Worm (Caenorhabditis elegans) whole organism, L2 larva: ENCODE data around the gene srw-97.

Experiments
- C34F6.9 ChIP-seq: fragments of 150-350 bp; optimal IDR thresholded peaks from 2 replicates; lab custom pipeline; 2014; ENCODE audit warnings: missing biosample characterization, missing genetic modification characterization
- R02D3.7 ChIP-seq: fragments of 150-350 bp; optimal IDR thresholded peaks from 2 replicates; lab custom pipeline; 2014; ENCODE audit warnings: missing biosample characterization, missing genetic modification characterization
- Y55F3AM.14 ChIP-seq: fragments of 200-800 bp; sonication (Bioruptor generic); optimal IDR thresholded peaks from 2 replicates; lab custom pipeline; 2018; ENCODE audit warnings: mild to moderate bottlenecking, missing genetic modification characterization, missing compliant biosample characterization
- aly-2 ChIP-seq: fragments of 150-350 bp; optimal IDR thresholded peaks from 2 replicates; lab custom pipeline; 2014; ENCODE audit warnings: missing biosample characterization, missing genetic modification characterization
- ama-1 ChIP-seq: fragments of 150-350 bp; optimal IDR thresholded peaks from 2 replicates; lab custom pipeline; 2018; ENCODE audit warnings: inconsistent platforms
- blmp-1 ChIP-seq: sonication (generic microtip); optimal IDR thresholded peaks from 2 replicates; lab custom pipeline; 2017; ENCODE audit warnings: missing genetic modification characterization, mild to moderate bottlenecking, missing compliant biosample characterization, antibody characterized with exemption, moderate library complexity; ENCODE audit not compliant: insufficient read depth
- ceh-82 ChIP-seq: fragments of 150-350 bp; optimal IDR thresholded peaks from 2 replicates; lab custom pipeline; 2014; ENCODE audit warnings: missing biosample characterization, missing genetic modification characterization
- crh-2 ChIP-seq: sonication (generic microtip); optimal IDR thresholded peaks from 2 replicates; lab custom pipeline; 2017; ENCODE audit warnings: missing biosample characterization, missing genetic modification characterization
- egl-27 ChIP-seq: sonication (generic microtip); optimal IDR thresholded peaks from 3 replicates; lab custom pipeline; 2017; ENCODE audit warnings: missing biosample characterization, missing genetic modification reagents, missing genetic modification characterization
- elt-3 ChIP-seq: sonication (generic microtip); optimal IDR thresholded peaks from 2 replicates; lab custom pipeline; 2017; ENCODE audit warnings: missing biosample characterization, missing genetic modification characterization
- gmeb-1 ChIP-seq: fragments of 150-350 bp; optimal IDR thresholded peaks from 2 replicates; lab custom pipeline; 2014; ENCODE audit warnings: missing biosample characterization, missing genetic modification characterization
- lin-11 ChIP-seq: fragments of 150-350 bp; sonication (generic microtip); optimal IDR thresholded peaks from 2 replicates; lab custom pipeline; 2014; ENCODE audit warnings: missing biosample characterization, missing genetic modification characterization, inconsistent platforms, mixed read lengths
- lin-13 ChIP-seq: fragments of 150-350 bp; optimal IDR thresholded peaks from 2 replicates; lab custom pipeline; 2014; ENCODE audit warnings: missing biosample characterization, missing genetic modification reagents, missing genetic modification characterization
- lin-39 ChIP-seq: fragments of 150-350 bp; optimal IDR thresholded peaks from 2 replicates; lab custom pipeline; 2014; ENCODE audit warnings: missing biosample characterization, missing genetic modification reagents, missing genetic modification characterization
- mab-5 ChIP-seq: fragments of 150-350 bp; optimal IDR thresholded peaks from 2 replicates; lab custom pipeline; 2014; ENCODE audit warnings: missing biosample characterization, missing genetic modification characterization
- mbf-1 ChIP-seq: sonication (generic microtip); optimal IDR thresholded peaks from 2 replicates; lab custom pipeline; 2017; ENCODE audit warnings: missing biosample characterization, missing genetic modification characterization
- mdl-1 ChIP-seq, 2 experiments: fragments of 150-350 bp in 1 of 2; sonication (generic microtip) in 1 of 2; optimal IDR thresholded peaks; 2 replicates each; lab custom pipeline; 2017; ENCODE audit warnings: missing biosample characterization in 2 of 2, missing genetic modification characterization in 2 of 2
- nhr-10 ChIP-seq: sonication (generic microtip); optimal IDR thresholded peaks from 2 replicates; lab custom pipeline; 2017; ENCODE audit warnings: missing biosample characterization, missing genetic modification characterization
- nhr-11 ChIP-seq: fragments of 150-350 bp; optimal IDR thresholded peaks from 2 replicates; lab custom pipeline; 2014; ENCODE audit warnings: missing biosample characterization, missing genetic modification characterization
- nhr-12 ChIP-seq: fragments of 150-350 bp; optimal IDR thresholded peaks from 2 replicates; lab custom pipeline; 2014; ENCODE audit warnings: missing biosample characterization, missing genetic modification characterization
- nhr-21 ChIP-seq: fragments of 150-350 bp; optimal IDR thresholded peaks from 2 replicates; lab custom pipeline; 2014; ENCODE audit warnings: missing biosample characterization, missing genetic modification characterization
- nhr-23 ChIP-seq: fragments of 150-350 bp; optimal IDR thresholded peaks from 2 replicates; lab custom pipeline; 2014; ENCODE audit warnings: missing biosample characterization, missing genetic modification reagents, missing genetic modification characterization
- nhr-237 ChIP-seq: fragments of 150-350 bp; optimal IDR thresholded peaks from 2 replicates; lab custom pipeline; 2014; ENCODE audit warnings: missing biosample characterization, missing genetic modification characterization
- nhr-25 ChIP-seq: fragments of 150-350 bp; sonication (generic microtip); optimal IDR thresholded peaks from 3 replicates; lab custom pipeline; 2014; ENCODE audit warnings: missing biosample characterization, missing genetic modification characterization
- nhr-77 ChIP-seq: fragments of 150-350 bp; optimal IDR thresholded peaks from 2 replicates; lab custom pipeline; 2014; ENCODE audit warnings: missing biosample characterization, missing genetic modification characterization
- sem-4 ChIP-seq: fragments of 150-350 bp; optimal IDR thresholded peaks from 2 replicates; lab custom pipeline; 2014; ENCODE audit warnings: missing biosample characterization, missing genetic modification reagents, missing genetic modification characterization
- skn-1 ChIP-seq: sonication (generic microtip); optimal IDR thresholded peaks from 2 replicates; lab custom pipeline; 2017; ENCODE audit warnings: missing biosample characterization, missing genetic modification characterization
- sma-3 ChIP-seq: sonication (generic microtip); optimal IDR thresholded peaks from 2 replicates; lab custom pipeline; 2016; ENCODE audit warnings: missing genetic modification reagents, missing genetic modification characterization, missing compliant biosample characterization
- sma-9 ChIP-seq, 2 experiments: fragments of 150-350 bp in 1 of 2; sonication (generic microtip) in 1 of 2; optimal IDR thresholded peaks; 2 replicates each; lab custom pipeline; 2014 to 2016; ENCODE audit warnings: missing genetic modification characterization in 2 of 2, mild to moderate bottlenecking in 1 of 2, missing biosample characterization in 1 of 2, missing compliant biosample characterization in 1 of 2, missing genetic modification reagents in 1 of 2, moderate library complexity in 1 of 2
- snpc-4 ChIP-seq: fragments of 150-350 bp; optimal IDR thresholded peaks from 2 replicates; lab custom pipeline; 2014; ENCODE audit warnings: missing biosample characterization, missing genetic modification characterization
- unc-55 ChIP-seq: fragments of 150-350 bp; sonication (generic microtip); optimal IDR thresholded peaks from 3 replicates; lab custom pipeline; 2014; ENCODE audit warnings: missing biosample characterization, missing genetic modification reagents, missing genetic modification characterization
- zag-1 ChIP-seq: fragments of 150-350 bp; optimal IDR thresholded peaks from 2 replicates; lab custom pipeline; 2014; ENCODE audit warnings: missing biosample characterization, missing genetic modification characterization
- ztf-1 ChIP-seq: fragments of 200-800 bp; sonication (Bioruptor generic); conservative IDR thresholded peaks from 2 replicates; pipeline ENCODE4 v1.3.6; 2022; ENCODE audit warnings: missing genetic modification characterization, missing compliant biosample characterization
- ztf-4 ChIP-seq: fragments of 150-350 bp; optimal IDR thresholded peaks from 2 replicates; lab custom pipeline; 2014; ENCODE audit warnings: missing biosample characterization, missing genetic modification characterization

srw-97 gene

DNA sequence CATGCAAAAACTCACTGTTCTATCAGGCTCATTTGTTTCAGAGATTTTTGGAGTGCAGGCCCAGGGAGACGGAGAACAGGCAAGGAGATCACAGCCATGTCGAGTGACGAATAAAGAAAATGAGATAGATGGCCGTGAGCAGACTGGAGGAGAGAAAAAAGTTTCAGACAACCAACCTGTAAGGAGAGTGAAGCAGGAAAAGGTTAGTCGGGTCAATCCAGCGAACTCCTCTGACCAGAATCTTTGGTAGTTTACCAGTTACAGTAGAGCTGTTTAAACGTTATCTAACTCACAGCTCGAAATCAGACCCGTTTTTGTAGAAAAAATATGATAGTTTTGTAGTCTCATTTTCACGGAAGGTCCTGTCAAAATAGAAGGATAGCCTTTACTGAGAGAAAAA is 20.0 kb downstream of the srw-97 start, which contains the start of gene fbxb-21:
Gene fbxb-21 (minus strand): TSS at position 101 of the 400 bp plus-strand sequence.
- TF ChIP-seq elt-3 (tag; lab: Kevin White, UChicago) (no peak), nhr-237 (tag; lab: Kevin White, UChicago) (no peak), lin-11 (tag; lab: Kevin White, UChicago) (no peak), lin-39 (tag; lab: Kevin White, UChicago) (no peak), nhr-10 (tag; lab: Kevin White, UChicago) (no peak), unc-55 (GFP tag; lab: Kevin White, UChicago) (no peak), blmp-1 (tag; lab: Kevin White, UChicago) (no peak)

DNA sequence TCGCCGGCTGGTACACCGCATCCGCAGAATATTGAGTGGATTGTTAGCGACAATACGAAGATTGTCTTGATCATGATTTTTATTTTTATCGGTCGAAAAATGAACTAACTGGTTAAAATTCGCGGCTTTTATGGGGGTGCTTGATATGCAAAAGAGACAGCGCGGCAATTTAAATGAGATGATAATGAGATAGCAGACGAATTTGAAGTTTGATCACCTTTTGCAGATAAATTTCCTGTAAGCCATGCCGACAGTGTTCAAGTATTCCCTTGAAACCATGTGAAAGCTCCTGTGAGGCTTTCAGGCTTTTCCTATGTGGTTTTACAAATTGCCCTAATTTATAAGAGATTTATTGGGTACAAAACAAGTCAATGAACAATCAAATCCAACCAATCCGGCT is 22.6 kb downstream of the srw-97 start, which contains the start of gene ZC204.17:
Gene ZC204.17 (minus strand): TSS at position 101 of the 400 bp plus-strand sequence.
- no peak for TF ChIP-seq unc-55 (GFP tag; lab: Kevin White, UChicago)
- TF ChIP-seq nhr-10 (tag; lab: Kevin White, UChicago) = no peak
- no peak for TF ChIP-seq lin-13 (GFP tag; lab: Kevin White, UChicago)
- no peak for TF ChIP-seq ztf-1
- no peak for TF ChIP-seq ztf-4
- no peak for TF ChIP-seq skn-1
- no peak for TF ChIP-seq ama-1 (lab: Kevin White, UChicago)

DNA sequence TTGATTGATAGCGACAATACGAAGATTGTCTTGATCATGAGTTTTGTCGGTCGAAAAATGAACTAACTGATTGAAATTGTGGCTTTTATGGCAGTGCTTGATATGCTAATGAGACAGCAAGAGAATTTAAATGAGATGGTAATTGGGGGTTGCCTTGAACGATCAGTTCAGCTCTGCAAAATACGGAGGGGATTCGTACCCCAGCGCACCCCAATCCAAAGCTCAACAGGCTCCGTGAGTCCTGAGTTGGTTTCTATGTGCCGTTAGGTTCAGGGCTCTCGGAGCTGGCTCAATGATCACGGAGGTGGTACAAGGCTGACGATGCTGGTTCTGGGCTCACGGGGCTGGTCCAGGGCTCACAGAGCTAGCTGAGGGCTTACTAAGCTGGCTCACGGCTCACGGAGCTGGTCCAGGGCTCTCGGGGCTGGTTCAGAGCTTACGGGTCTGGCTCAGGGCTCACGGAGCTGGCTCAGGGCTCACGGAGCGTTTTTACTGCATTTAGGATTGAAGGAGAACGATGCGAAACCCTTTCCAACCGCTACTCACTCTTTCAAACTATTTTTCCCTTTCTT is 23.9 kb downstream of the srw-97 start, which contains the start of gene ZC204.6:
Gene ZC204.6 (minus strand): TSS at position 51 of the 572 bp plus-strand sequence.
- TF ChIP-seq sma-3 = no peak
- TF ChIP-seq snpc-4 (tag; lab: Kevin White, UChicago) = no peak
- TF ChIP-seq zag-1 (tag; lab: Kevin White, UChicago) = no peak
- no peak for TF ChIP-seq lin-39 (tag; lab: Kevin White, UChicago)
- TF ChIP-seq nhr-21 (tag; lab: Kevin White, UChicago) = no peak
- TF ChIP-seq nhr-25 = no peak
- no peak for TF ChIP-seq elt-3 (tag; lab: Kevin White, UChicago)
- TF ChIP-seq mdl-1 (tag; optimal IDR thresholded peaks at IDR 0.05; lab: Kevin White, UChicago) = no peak
- TF ChIP-seq nhr-11 = no peak
- TF ChIP-seq lin-11 (tag; lab: Kevin White, UChicago) = no peak
- TF ChIP-seq C34F6.9 (tag; lab: Kevin White, UChicago) = no peak
- no peak for TF ChIP-seq mab-5
- TF ChIP-seq ama-1 (lab: Kevin White, UChicago) = no peak
- no peak for TF ChIP-seq crh-2 (tag; lab: Kevin White, UChicago)
- TF ChIP-seq nhr-77 (tag; lab: Kevin White, UChicago) = no peak
- no peak for TF ChIP-seq egl-27 (tag; lab: Kevin White, UChicago)
- no peak for TF ChIP-seq R02D3.7 (tag; lab: Kevin White, UChicago)
- TF ChIP-seq, all 48 proteins: peak for 0

DNA sequence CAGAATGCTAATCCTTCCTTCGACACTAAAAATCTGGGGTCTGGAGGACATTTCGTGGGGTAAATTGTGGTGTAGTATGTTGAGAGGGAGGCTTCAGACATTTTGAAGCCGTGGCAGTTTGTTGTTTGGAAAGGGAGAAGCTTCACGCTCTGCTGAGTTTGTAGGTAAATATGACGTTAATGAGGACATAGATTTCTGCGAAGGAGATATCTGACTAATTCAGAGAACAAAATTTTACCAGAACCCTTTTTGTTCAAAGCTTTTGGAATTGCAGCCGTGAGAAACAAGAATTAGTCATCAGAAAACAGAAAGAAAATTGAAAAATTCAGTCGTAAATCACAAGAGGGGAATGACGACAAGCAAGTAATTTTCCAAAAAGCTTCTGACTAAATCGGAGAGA is 28.3 kb downstream of the srw-97 start, which contains the start of gene srh-72:
Gene srh-72 (minus strand): TSS at position 101 of the 400 bp plus-strand sequence.
- TF ChIP-seq Y55F3AM.14 (no peak), blmp-1 (tag; lab: Kevin White, UChicago) (no peak), nhr-11 (no peak), mdl-1 (tag; optimal IDR thresholded peaks at IDR 0.05; lab: Kevin White, UChicago) (no peak), nhr-12 (tag; lab: Kevin White, UChicago) (no peak), sma-9 (GFP tag; optimal IDR thresholded peaks at IDR 0.05; lab: Kevin White, UChicago) (no peak), sma-9 (tag; optimal IDR thresholded peaks at IDR 0.05; lab: Kevin White, UChicago) (no peak), ceh-82 (tag; lab: Kevin White, UChicago) (no peak), egl-27 (tag; lab: Kevin White, UChicago) (no peak), sem-4 (tag; lab: Kevin White, UChicago) (no peak), R02D3.7 (tag; lab: Kevin White, UChicago) (no peak), mab-5 (no peak), zag-1 (tag; lab: Kevin White, UChicago) (no peak), lin-11 (tag; lab: Kevin White, UChicago) (no peak), C34F6.9 (tag; lab: Kevin White, UChicago) (no peak), ama-1 (lab: Kevin White, UChicago) (no peak), nhr-23 (tag; lab: Kevin White, UChicago) (no peak), mbf-1 (tag; lab: Kevin White, UChicago) (no peak), aly-2 (tag; lab: Kevin White, UChicago) (no peak), gmeb-1 (tag; lab: Kevin White, UChicago) (no peak), unc-55 (GFP tag; lab: Kevin White, UChicago) (no peak)
